Worm (Caenorhabditis elegans) whole organism, early embryonic: ENCODE data around the gene ZC239.17.

Experiments used
- B0310.2 ChIP-seq: sonication (generic microtip); optimal IDR thresholded peaks from 2 replicates; lab custom pipeline; 2016; ENCODE audit warnings: mild to moderate bottlenecking, missing genetic modification characterization, missing compliant biosample characterization
- ama-1 ChIP-seq: fragments of 150-350 bp; optimal IDR thresholded peaks from 2 replicates; lab custom pipeline; 2014
- ceh-13 ChIP-seq: fragments of 200-800 bp; sonication (Bioruptor generic); optimal IDR thresholded peaks from 2 replicates; lab custom pipeline; 2018; ENCODE audit warnings: mild to moderate bottlenecking, missing genetic modification characterization, missing compliant biosample characterization
- ceh-36 ChIP-seq: sonication (generic microtip); optimal IDR thresholded peaks from 2 replicates; lab custom pipeline; 2016; ENCODE audit warnings: missing genetic modification characterization, inconsistent platforms, missing compliant biosample characterization
- ets-7 ChIP-seq: sonication (generic microtip); optimal IDR thresholded peaks from 2 replicates; lab custom pipeline; 2016; ENCODE audit warnings: missing genotype, missing genetic modification characterization, missing compliant biosample characterization
- flt-1 ChIP-seq: fragments of 200-800 bp; sonication (Bioruptor generic); IDR thresholded peaks from 2 replicates; pipeline ENCODE4 v1.3.6; 2022; ENCODE audit warnings: missing genetic modification characterization, missing compliant biosample characterization
- pes-1 ChIP-seq: fragments of 200-800 bp; sonication (Bioruptor generic); IDR thresholded peaks from 2 replicates; pipeline ENCODE4 v1.3.6; 2022; ENCODE audit warnings: missing genetic modification reagents, missing genetic modification characterization, missing compliant biosample characterization
- tbx-11 ChIP-seq: fragments of 200-800 bp; sonication (Bioruptor generic); IDR thresholded peaks from 2 replicates; pipeline ENCODE4 v1.3.6; 2022; ENCODE audit warnings: missing genetic modification characterization, missing compliant biosample characterization
- tbx-37 ChIP-seq: fragments of 200-800 bp; sonication (Bioruptor generic); conservative IDR thresholded peaks from 2 replicates; pipeline ENCODE4 v1.3.6; 2022; ENCODE audit warnings: missing genetic modification reagents, missing genetic modification characterization, missing compliant biosample characterization

DNA sequence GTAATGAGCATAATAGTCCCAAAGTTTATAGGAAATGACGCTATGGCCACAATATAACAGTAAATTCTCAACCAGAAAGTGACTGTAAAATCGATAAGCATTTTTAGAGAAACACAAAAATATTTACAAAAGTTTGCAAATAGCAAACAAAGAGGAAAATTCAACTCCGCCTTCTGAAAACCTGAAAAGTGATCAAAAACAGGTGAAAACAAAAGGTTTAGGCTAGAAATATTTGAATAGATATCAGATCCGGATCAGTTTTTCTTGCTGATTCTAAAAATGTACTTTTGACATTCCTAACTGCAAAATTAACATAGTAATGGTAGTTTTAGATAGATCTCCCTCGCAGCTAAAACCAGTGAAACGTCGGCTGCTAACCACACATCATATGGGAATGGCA lies 26.7 kb downstream of the ZC239.17 start, which contains the start of gene sri-51:
- TF ChIP-seq flt-1 (GFP tag; lab: Robert Waterston, UW) (no peak), ama-1 (lab: Kevin White, UChicago) (no peak), tbx-37 (GFP tag; lab: Robert Waterston, UW) (no peak), ceh-13 (GFP tag; lab: Kevin White, UChicago) (no peak), ets-7 (tag; lab: Kevin White, UChicago) (no peak), ceh-36 (tag; lab: Kevin White, UChicago) (no peak), pes-1 (GFP tag; lab: Robert Waterston, UW) (no peak), tbx-11 (GFP tag; lab: Robert Waterston, UW) (no peak), B0310.2 (tag; lab: Kevin White, UChicago) (no peak)
